Fruit fly (Drosophila melanogaster) whole organism, embryonic: Measurements from ENCODE around the gene mRpL28.

ENCODE experiments used
- Atf6 ChIP-seq: fragments of 200-800 bp; sonication (Bioruptor generic); IDR thresholded peaks from 2 replicates; pipeline ENCODE4 v1.3.6; 2022; ENCODE audit warnings: missing biosample characterization, missing genetic modification characterization
- CG11560 ChIP-seq: fragments of 200-800 bp; sonication (Bioruptor generic); IDR thresholded peaks from 3 replicates; pipeline ENCODE4 v1.3.6; 2022; ENCODE audit warnings: missing biosample characterization, missing genetic modification characterization
- CG12942 ChIP-seq: fragments of 200-800 bp; sonication (Bioruptor generic); optimal IDR thresholded peaks from 3 replicates; lab custom pipeline; 2016; ENCODE audit warnings: missing biosample characterization, missing genetic modification characterization
- CG14050 ChIP-seq: fragments of 200-800 bp; sonication (Bioruptor generic); IDR thresholded peaks from 3 replicates; pipeline ENCODE4 v1.3.6; 2022; ENCODE audit warnings: missing biosample characterization, missing genetic modification characterization
- CG15269 ChIP-seq: fragments of 200-800 bp; sonication (Bioruptor generic); optimal IDR thresholded peaks from 2 replicates; lab custom pipeline; 2018; ENCODE audit warnings: missing biosample characterization, mild to moderate bottlenecking, missing genetic modification characterization, moderate library complexity
- CG17802 ChIP-seq: fragments of 200-800 bp; sonication (Bioruptor generic); optimal IDR thresholded peaks from 2 replicates; lab custom pipeline; 2018; ENCODE audit warnings: missing biosample characterization, mild to moderate bottlenecking, missing genetic modification characterization, moderate library complexity
- CG17912 ChIP-seq: fragments of 200-800 bp; sonication (Bioruptor generic); optimal IDR thresholded peaks from 2 replicates; lab custom pipeline; 2018; ENCODE audit warnings: missing biosample characterization, mild to moderate bottlenecking, missing genetic modification characterization
- CG18619 ChIP-seq: fragments of 200-800 bp; sonication (Bioruptor generic); optimal IDR thresholded peaks from 3 replicates; lab custom pipeline; 2017; ENCODE audit warnings: missing biosample characterization, mild to moderate bottlenecking, missing genetic modification characterization
- CG3065 ChIP-seq: fragments of 200-800 bp; sonication (Bioruptor generic); optimal IDR thresholded peaks from 2 replicates; lab custom pipeline; 2016; ENCODE audit warnings: missing biosample characterization, missing genetic modification characterization
- CG32532 ChIP-seq: fragments of 200-800 bp; sonication (Bioruptor generic); IDR thresholded peaks from 2 replicates; pipeline ENCODE4 v1.3.6; 2022; ENCODE audit warnings: missing biosample characterization, missing genetic modification characterization
- CG5245 ChIP-seq: fragments of 200-800 bp; sonication (Bioruptor generic); optimal IDR thresholded peaks from 3 replicates; lab custom pipeline; 2016; ENCODE audit warnings: missing biosample characterization, missing genetic modification characterization
- CG6175 ChIP-seq: fragments of 200-800 bp; sonication (Bioruptor generic); IDR thresholded peaks from 3 replicates; pipeline ENCODE4 v1.3.6; 2022; ENCODE audit warnings: missing biosample characterization, missing genetic modification characterization
- CG6254 ChIP-seq: fragments of 200-800 bp; sonication (Bioruptor generic); optimal IDR thresholded peaks from 3 replicates; lab custom pipeline; 2017; ENCODE audit warnings: mild to moderate bottlenecking, missing biosample characterization, missing genetic modification reagents, missing genetic modification characterization
- CG8924 ChIP-seq: fragments of 200-800 bp; optimal IDR thresholded peaks from 3 replicates; lab custom pipeline; 2019; ENCODE audit warnings: missing biosample characterization, mild to moderate bottlenecking, missing genetic modification characterization, moderate library complexity
- CG9215 ChIP-seq: fragments of 200-800 bp; sonication (Bioruptor generic); IDR thresholded peaks from 2 replicates; pipeline ENCODE4 v1.3.6; 2022; ENCODE audit warnings: missing biosample characterization, missing genetic modification characterization
- CG9437 ChIP-seq: fragments of 200-800 bp; sonication (Bioruptor generic); optimal IDR thresholded peaks from 2 replicates; lab custom pipeline; 2018; ENCODE audit warnings: missing biosample characterization, mild to moderate bottlenecking, missing genetic modification characterization
- CG9817 ChIP-seq: fragments of 200-800 bp; sonication (Bioruptor generic); optimal IDR thresholded peaks from 2 replicates; lab custom pipeline; 2018; ENCODE audit warnings: missing biosample characterization, mild to moderate bottlenecking, missing genetic modification characterization, moderate library complexity
- Dll ChIP-seq: fragments of 200-800 bp; sonication (Bioruptor generic); IDR thresholded peaks from 4 replicates; pipeline ENCODE4 v1.3.6; 2022; ENCODE audit warnings: missing biosample characterization, missing genetic modification characterization; ENCODE audit not compliant: partially characterized antibody
- Eip74EF ChIP-seq, 2 experiments: fragments of 200-800 bp in 1 of 2; fragments of >200 bp in 1 of 2; sonication (Bioruptor generic) in 1 of 2; optimal IDR thresholded peaks; 2 replicates each; lab custom pipeline; 2017 to 2019; ENCODE audit warnings: missing biosample characterization in 2 of 2, missing genetic modification characterization in 2 of 2, mild to moderate bottlenecking in 1 of 2, moderate library complexity in 1 of 2
- HLH54F ChIP-seq: fragments of 200-800 bp; sonication (Bioruptor generic); optimal IDR thresholded peaks from 3 replicates; lab custom pipeline; 2016; ENCODE audit warnings: missing biosample characterization, missing genetic modification characterization
- Hey ChIP-seq: fragments of 200-800 bp; sonication (Bioruptor generic); optimal IDR thresholded peaks from 3 replicates; lab custom pipeline; 2018; ENCODE audit warnings: missing biosample characterization, mild to moderate bottlenecking, missing genetic modification characterization
- Kr ChIP-seq: fragments of 200-800 bp; sonication (Bioruptor generic); optimal IDR thresholded peaks from 2 replicates; lab custom pipeline; 2017; ENCODE audit warnings: missing biosample characterization, mild to moderate bottlenecking, missing genetic modification characterization
- Lim3 ChIP-seq: fragments of 200-800 bp; sonication (Bioruptor generic); IDR thresholded peaks from 2 replicates; pipeline ENCODE4 v1.3.6; 2022; ENCODE audit warnings: missing biosample characterization, missing genetic modification characterization
- NK7.1 ChIP-seq: fragments of 200-800 bp; sonication (Bioruptor generic); optimal IDR thresholded peaks from 3 replicates; lab custom pipeline; 2016; ENCODE audit warnings: missing biosample characterization, missing genetic modification characterization
- NfI ChIP-seq: fragments of 200-800 bp; sonication (Bioruptor generic); optimal IDR thresholded peaks from 3 replicates; lab custom pipeline; 2018; ENCODE audit warnings: missing biosample characterization, mild to moderate bottlenecking, missing genetic modification characterization, moderate library complexity
- Six4 ChIP-seq: fragments of 200-800 bp; sonication (Bioruptor generic); optimal IDR thresholded peaks from 2 replicates; lab custom pipeline; 2016; ENCODE audit warnings: missing biosample characterization, missing genetic modification characterization
- Sox100B ChIP-seq: fragments of 200-800 bp; sonication (Bioruptor generic); optimal IDR thresholded peaks from 3 replicates; lab custom pipeline; 2018; ENCODE audit warnings: missing biosample characterization, mild to moderate bottlenecking, missing genetic modification characterization
- Sry-β ChIP-seq: fragments of 200-800 bp; sonication (Bioruptor generic); optimal IDR thresholded peaks from 2 replicates; lab custom pipeline; 2018; ENCODE audit warnings: missing biosample characterization, mild to moderate bottlenecking, missing genetic modification characterization, moderate library complexity
- Xrp1 ChIP-seq: fragments of 200-800 bp; sonication (Bioruptor generic); IDR thresholded peaks from 2 replicates; pipeline ENCODE4 v1.3.6; 2022; ENCODE audit warnings: missing biosample characterization, missing genetic modification characterization
- bab2 ChIP-seq: fragments of 200-800 bp; sonication (Bioruptor generic); optimal IDR thresholded peaks from 2 replicates; lab custom pipeline; 2016; ENCODE audit warnings: missing biosample characterization, missing genetic modification characterization
- cas ChIP-seq: fragments of 200-800 bp; sonication (Bioruptor generic); IDR thresholded peaks from 2 replicates; pipeline ENCODE4 v1.3.6; 2022; ENCODE audit warnings: missing biosample characterization, missing genetic modification characterization
- chn ChIP-seq: fragments of 200-800 bp; sonication (Bioruptor generic); optimal IDR thresholded peaks from 2 replicates; lab custom pipeline; 2016; ENCODE audit warnings: missing biosample characterization, missing genetic modification characterization
- fu2 ChIP-seq: fragments of 200-800 bp; sonication (Bioruptor generic); optimal IDR thresholded peaks from 2 replicates; lab custom pipeline; 2016; ENCODE audit warnings: missing biosample characterization, missing genetic modification characterization
- gcm2 ChIP-seq: fragments of 200-800 bp; sonication (Bioruptor generic); optimal IDR thresholded peaks from 2 replicates; lab custom pipeline; 2016; ENCODE audit warnings: missing biosample characterization, missing genetic modification characterization
- gem ChIP-seq: fragments of 200-800 bp; sonication (Bioruptor generic); optimal IDR thresholded peaks from 2 replicates; lab custom pipeline; 2019; ENCODE audit warnings: missing biosample characterization, mild to moderate bottlenecking, missing genetic modification characterization, moderate library complexity
- gfzf ChIP-seq: fragments of 200-800 bp; sonication (Bioruptor generic); optimal IDR thresholded peaks from 2 replicates; lab custom pipeline; 2016; ENCODE audit warnings: missing biosample characterization, mild to moderate bottlenecking, missing genetic modification characterization, moderate library complexity
- inv ChIP-seq: fragments of 200-800 bp; sonication (Bioruptor generic); IDR thresholded peaks from 2 replicates; pipeline ENCODE4 v1.3.6; 2022; ENCODE audit warnings: missing biosample characterization, missing genetic modification characterization; ENCODE audit not compliant: partially characterized antibody
- nmo ChIP-seq: fragments of 200-800 bp; sonication (Bioruptor generic); optimal IDR thresholded peaks from 2 replicates; lab custom pipeline; 2018; ENCODE audit warnings: missing biosample characterization, mild to moderate bottlenecking, missing genetic modification characterization, moderate library complexity
- org-1 ChIP-seq: fragments of 200-800 bp; sonication (Bioruptor generic); optimal IDR thresholded peaks from 2 replicates; lab custom pipeline; 2017; ENCODE audit warnings: missing biosample characterization, missing genetic modification characterization
- pan ChIP-seq, 4 experiments: fragments of >200 bp in 3 of 4; fragments of 200-800 bp in 1 of 4; sonication (Bioruptor generic) in 1 of 4; optimal IDR thresholded peaks in 3 of 4; IDR thresholded peaks in 1 of 4; 2 replicates each; pipeline versions ENCODE4 v1.3.6 to Lab custom; 2017 to 2022; ENCODE audit warnings: missing biosample characterization in 2 of 4, missing genetic modification characterization in 2 of 4, mixed read lengths in 1 of 4
- pita ChIP-seq: fragments of 200-800 bp; sonication (Bioruptor generic); optimal IDR thresholded peaks from 2 replicates; lab custom pipeline; 2017; ENCODE audit warnings: missing biosample characterization, mild to moderate bottlenecking, missing genetic modification characterization
- row ChIP-seq: fragments of 200-800 bp; sonication (Bioruptor generic); IDR thresholded peaks from 3 replicates; pipeline ENCODE4 v1.3.6; 2022; ENCODE audit warnings: missing biosample characterization, missing genetic modification characterization
- run ChIP-seq: fragments of 200-800 bp; sonication (Bioruptor generic); optimal IDR thresholded peaks from 3 replicates; lab custom pipeline; 2018; ENCODE audit warnings: missing biosample characterization, mild to moderate bottlenecking, missing genetic modification characterization
- sens ChIP-seq: fragments of 200-800 bp; sonication (Bioruptor generic); peaks from one replicate; lab custom pipeline; 2016; ENCODE audit warnings: missing biosample characterization, missing genetic modification characterization
- slp2 ChIP-seq: fragments of 200-800 bp; sonication (Bioruptor generic); optimal IDR thresholded peaks from 2 replicates; lab custom pipeline; 2016; ENCODE audit warnings: missing biosample characterization, missing genetic modification characterization
- sob ChIP-seq: fragments of 200-800 bp; sonication (Bioruptor generic); IDR thresholded peaks from 2 replicates; pipeline ENCODE4 v1.3.6; 2022; ENCODE audit warnings: missing biosample characterization, missing genetic modification characterization
- tap ChIP-seq: fragments of 200-800 bp; optimal IDR thresholded peaks from 3 replicates; lab custom pipeline; 2019; ENCODE audit warnings: missing biosample characterization, mild to moderate bottlenecking, missing genetic modification characterization, moderate library complexity
- tup ChIP-seq: fragments of 200-800 bp; sonication (Bioruptor generic); optimal IDR thresholded peaks from 2 replicates; lab custom pipeline; 2016; ENCODE audit warnings: missing biosample characterization, mild to moderate bottlenecking, missing genetic modification characterization, moderate library complexity
- usp ChIP-seq: fragments of >200 bp; optimal IDR thresholded peaks from 2 replicates; lab custom pipeline; 2017; ENCODE audit warnings: missing biosample characterization, missing genetic modification characterization
- wor ChIP-seq: fragments of 200-800 bp; sonication (Bioruptor generic); IDR thresholded peaks from 2 replicates; pipeline ENCODE4 v1.3.6; 2022; ENCODE audit warnings: missing biosample characterization, missing genetic modification characterization

mRpL28 gene

DNA sequence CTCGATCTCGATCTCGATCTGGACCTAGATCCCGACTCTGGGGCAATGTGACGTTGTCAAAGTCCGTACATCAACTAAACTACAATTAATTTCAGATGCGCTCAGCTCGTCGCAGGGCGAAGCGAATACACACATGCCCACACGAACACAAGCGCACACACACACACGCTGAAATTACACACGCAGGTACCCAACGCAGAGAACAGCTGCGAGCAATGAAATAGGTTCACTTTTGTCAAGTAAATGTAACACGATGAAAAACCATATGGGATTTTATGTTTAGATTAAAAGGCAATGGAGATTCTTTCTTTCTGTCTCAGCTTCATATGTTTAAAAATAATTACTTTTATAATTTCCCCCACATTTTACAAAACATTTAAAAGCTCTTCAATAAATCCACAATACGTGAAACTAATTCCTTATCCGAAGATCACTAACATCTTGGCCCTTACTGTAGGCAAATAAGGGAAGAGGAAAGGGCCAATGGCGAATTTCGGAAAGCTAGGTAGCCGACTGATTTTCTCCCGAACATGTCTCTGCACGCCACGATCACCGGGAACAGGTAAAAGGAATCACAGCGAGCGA, 26.6 kb downstream of the mRpL28 start (continued):
- TF ChIP-seq sens = peak; percentile 97
- peak; percentile 78 for TF ChIP-seq org-1 (GFP tag; lab: Kevin White, UChicago)
- peak; percentile 71 for TF ChIP-seq Six4 (GFP tag; lab: Kevin White, UChicago)
- TF ChIP-seq Sry-β = no peak
- TF ChIP-seq Atf6 = peak; percentile 77
- peak; percentile 92 for TF ChIP-seq Xrp1 (GFP tag; lab: Robert Waterston, UW)
- TF ChIP-seq wor (GFP tag; lab: Robert Waterston, UW) = peak; percentile 56
- TF ChIP-seq HLH54F (GFP tag; lab: Kevin White, UChicago) = peak; percentile 56
- TF ChIP-seq chn (GFP tag; lab: Kevin White, UChicago) = peak; percentile 79
- no peak for TF ChIP-seq gfzf (GFP tag; lab: Kevin White, UChicago)
- TF ChIP-seq CG9215 (GFP tag; lab: Robert Waterston, UW) = peak; percentile 64
- peak in 1 of 2 experiments; percentile 75 for TF ChIP-seq Eip74EF (GFP tag; optimal IDR thresholded peaks at IDR 0.05; lab: Kevin White, UChicago)
- peak; percentile 86 for TF ChIP-seq nmo
- TF ChIP-seq gcm2 (GFP tag; lab: Kevin White, UChicago) = peak; percentile 71
- TF ChIP-seq CG9817 (tag; lab: Kevin White, UChicago) = peak; percentile 72
- TF ChIP-seq CG11560 (tag; lab: Robert Waterston, UW) = peak; percentile 55; the same call in 2 of the 3 replicates
- peak; percentile 79 for TF ChIP-seq CG18619 (GFP tag; lab: Kevin White, UChicago)
- peak; percentile 45 for TF ChIP-seq CG3065
- peak; percentile 17 for TF ChIP-seq Hey (tag; lab: Kevin White, UChicago)
- peak; percentile 81 for TF ChIP-seq CG9437
- peak; percentile 27 for TF ChIP-seq run
- TF ChIP-seq row = peak; percentile 90
- TF ChIP-seq NK7.1 (GFP tag; lab: Kevin White, UChicago) = no peak
- TF ChIP-seq tap (tag; lab: Kevin White, UChicago) = peak; percentile 75
- peak; percentile 93 for TF ChIP-seq CG8924 (tag; lab: Kevin White, UChicago)
- TF ChIP-seq tup = peak; percentile 46
- TF ChIP-seq CG17912 (GFP tag; lab: Kevin White, UChicago) = no peak
- TF ChIP-seq Lim3 (GFP tag; lab: Robert Waterston, UW) = no peak; the same call in 1 of the 2 replicates
- TF ChIP-seq gem = peak; percentile 94
- no peak for TF ChIP-seq pan (optimal IDR thresholded peaks at IDR 0.05; lab: Kevin White, UChicago)
- TF ChIP-seq pan (GFP tag; optimal IDR thresholded peaks at IDR 0.05 in 1 of 2, IDR thresholded peaks at IDR 0.05 in 1 of 2) = peak in 1 of 2 experiments; percentile 82
- no peak for TF ChIP-seq usp (GFP tag; lab: Kevin White, UChicago)
- TF ChIP-seq CG15269 (tag; lab: Kevin White, UChicago) = peak; percentile 84
- no peak for TF ChIP-seq inv (GFP tag; lab: Robert Waterston, UW)
- peak; percentile 75 for TF ChIP-seq CG6254 (GFP tag; lab: Kevin White, UChicago)
- peak; percentile 40 for TF ChIP-seq Kr (GFP tag; lab: Kevin White, UChicago)
- no peak for TF ChIP-seq Dll (GFP tag; lab: Robert Waterston, UW)
- TF ChIP-seq sob (GFP tag; lab: Robert Waterston, UW) = peak; percentile 75
- TF ChIP-seq fu2 (GFP tag; lab: Kevin White, UChicago) = peak; percentile 62
- TF ChIP-seq CG6175 (GFP tag; lab: Robert Waterston, UW) = peak; percentile 37; the same call in 1 of the 3 replicates
- TF ChIP-seq CG32532 (GFP tag; lab: Robert Waterston, UW) = peak; percentile 84
- peak; percentile 75 for TF ChIP-seq NfI (GFP tag; lab: Kevin White, UChicago)
- peak; percentile 62 for TF ChIP-seq slp2 (GFP tag; lab: Kevin White, UChicago)
- peak; percentile 56 for TF ChIP-seq CG5245 (GFP tag; lab: Kevin White, UChicago)
- peak; percentile 54 for TF ChIP-seq CG12942
- no peak for TF ChIP-seq pita (GFP tag; lab: Kevin White, UChicago)
- TF ChIP-seq CG14050 (GFP tag; lab: Robert Waterston, UW) = peak; percentile 56
- TF ChIP-seq bab2 (GFP tag; lab: Kevin White, UChicago) = peak; percentile 48
- TF ChIP-seq Sox100B (GFP tag; lab: Kevin White, UChicago) = peak; percentile 85
- TF ChIP-seq CG17802 (tag; lab: Kevin White, UChicago) = peak; percentile 33
- peak; percentile 70 for TF ChIP-seq cas (GFP tag; lab: Robert Waterston, UW)
